Fruit fly (Drosophila melanogaster): Measurements from ENCODE around the gene sl.

The sl gene

dm6 chrX:16371923-16372322 lies 21.8 kb downstream of the sl start:
- no peak for TF ChIP-seq CG6792 (GFP tag; optimal IDR thresholded peaks at IDR 0.05)
- TF ChIP-seq Met (GFP tag; optimal IDR thresholded peaks at IDR 0.05): peak; percentile 51
- TF ChIP-seq Eip78C (GFP tag): peak; percentile 85
- TF ChIP-seq CG15336 (GFP tag; IDR thresholded peaks at IDR 0.05): no peak
- TF ChIP-seq acj6 (GFP tag; optimal IDR thresholded peaks at IDR 0.05): peak; percentile 39
- TF ChIP-seq lz (GFP tag; optimal IDR thresholded peaks at IDR 0.05): peak; percentile 0
- TF ChIP-seq CG31627 (GFP tag; optimal IDR thresholded peaks at IDR 0.05): no peak
- peak; percentile 53 for TF ChIP-seq topi (GFP tag; optimal IDR thresholded peaks at IDR 0.05)
- TF ChIP-seq Sox102F (GFP tag; optimal IDR thresholded peaks at IDR 0.05): peak; percentile 54
- TF ChIP-seq CG10631 (GFP tag; optimal IDR thresholded peaks at IDR 0.05): peak; percentile 46
- TF ChIP-seq CG3032 (tag; optimal IDR thresholded peaks at IDR 0.05): peak; percentile 27
- no peak for TF ChIP-seq CG6854 (GFP tag; optimal IDR thresholded peaks at IDR 0.05)
- no peak for TF ChIP-seq CG11762 (GFP tag; optimal IDR thresholded peaks at IDR 0.05; ENCODE audit: insufficient read depth)
- TF ChIP-seq Sox14 (GFP tag; optimal IDR thresholded peaks at IDR 0.05): peak; percentile 23
- peak; percentile 5 for TF ChIP-seq cyc (GFP tag; optimal IDR thresholded peaks at IDR 0.05)
- peak; percentile 46 for TF ChIP-seq Hr4 (GFP tag; optimal IDR thresholded peaks at IDR 0.05)
- peak; percentile 29 for TF ChIP-seq esn (GFP tag; optimal IDR thresholded peaks at IDR 0.05)
- peak; percentile 34 for TF ChIP-seq CG4318 (GFP tag; optimal IDR thresholded peaks at IDR 0.05)

DNA sequence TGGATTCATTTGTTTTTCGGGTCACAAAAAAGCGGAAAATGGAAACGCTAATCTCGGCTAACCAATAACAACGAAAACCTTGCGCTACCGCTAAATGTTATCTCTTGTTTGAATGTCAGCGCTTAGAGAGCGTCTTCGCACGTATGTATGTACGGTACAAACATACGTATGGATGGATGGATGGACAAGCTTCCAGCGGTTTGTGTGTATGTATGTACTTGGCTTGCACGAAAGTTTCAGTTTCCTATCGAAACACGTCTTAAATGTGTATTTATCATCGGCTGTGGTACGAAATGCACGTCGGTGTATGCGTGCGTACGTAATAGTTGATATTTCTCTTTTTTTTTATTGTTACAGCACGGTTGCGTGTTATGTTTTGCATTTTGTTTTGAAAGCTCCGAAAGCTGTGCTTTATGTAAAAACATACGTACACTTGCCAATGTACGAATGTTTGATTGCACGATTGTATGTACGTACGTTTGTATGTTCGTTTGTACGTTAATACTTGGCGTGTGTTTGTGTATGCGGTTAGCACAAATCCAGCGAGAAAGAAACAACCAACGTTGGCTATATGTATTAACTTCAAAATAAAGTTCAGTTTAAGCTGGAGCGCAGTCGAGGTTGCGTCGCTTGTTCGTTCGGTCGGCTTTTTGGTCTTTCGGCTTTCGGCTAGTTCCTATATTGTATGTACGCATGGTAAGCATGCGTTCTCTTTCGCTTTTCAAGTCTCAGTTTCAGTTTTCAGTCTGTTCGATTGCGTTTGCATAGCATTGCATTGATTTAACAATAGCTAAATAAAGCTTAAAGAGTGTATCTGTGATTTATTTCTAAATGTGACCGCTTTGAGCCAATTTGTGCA lies 22.6 kb downstream of the sl start, which contains the start of gene Fur2:
Gene Fur2, plus strand, starts transcription at position 595 of the 859 bp plus-strand sequence.
- peak; percentile 25 for TF ChIP-seq CG6808 (GFP tag; optimal IDR thresholded peaks at IDR 0.05)
- TF ChIP-seq acj6 (GFP tag; optimal IDR thresholded peaks at IDR 0.05): no peak
- peak; percentile 46 to 83 for TF ChIP-seq ss (GFP tag; optimal IDR thresholded peaks at IDR 0.05)
- TF ChIP-seq Eip78C (GFP tag): no peak
- peak; percentile 50; the same call in 1 of the 3 replicates for TF ChIP-seq CG8119 (GFP tag; IDR thresholded peaks at IDR 0.05)
- TF ChIP-seq Eip93F (GFP tag; optimal IDR thresholded peaks at IDR 0.05): no peak
- no peak for TF ChIP-seq eg (GFP tag; IDR thresholded peaks at IDR 0.05)
- no peak for TF ChIP-seq dac (GFP tag; optimal IDR thresholded peaks at IDR 0.05)
- TF ChIP-seq CG6276 (GFP tag; optimal IDR thresholded peaks at IDR 0.05): peak; percentile 61
- TF ChIP-seq CG1621 (tag; optimal IDR thresholded peaks at IDR 0.05): no peak
- peak; percentile 61 for TF ChIP-seq vri (GFP tag; optimal IDR thresholded peaks at IDR 0.05)
- no peak for TF ChIP-seq Ets96B (tag; optimal IDR thresholded peaks at IDR 0.05)
- no peak for TF ChIP-seq CG3919 (GFP tag; optimal IDR thresholded peaks at IDR 0.05)
- no peak for TF ChIP-seq CG6163 (GFP tag; IDR thresholded peaks at IDR 0.05)
- TF ChIP-seq CG15336 (GFP tag; IDR thresholded peaks at IDR 0.05): peak; percentile 37; the same call in 1 of the 2 replicates
- TF ChIP-seq Sox102F (GFP tag; optimal IDR thresholded peaks at IDR 0.05): no peak
- no peak for TF ChIP-seq CG16779 (tag; optimal IDR thresholded peaks at IDR 0.05)

DNA sequence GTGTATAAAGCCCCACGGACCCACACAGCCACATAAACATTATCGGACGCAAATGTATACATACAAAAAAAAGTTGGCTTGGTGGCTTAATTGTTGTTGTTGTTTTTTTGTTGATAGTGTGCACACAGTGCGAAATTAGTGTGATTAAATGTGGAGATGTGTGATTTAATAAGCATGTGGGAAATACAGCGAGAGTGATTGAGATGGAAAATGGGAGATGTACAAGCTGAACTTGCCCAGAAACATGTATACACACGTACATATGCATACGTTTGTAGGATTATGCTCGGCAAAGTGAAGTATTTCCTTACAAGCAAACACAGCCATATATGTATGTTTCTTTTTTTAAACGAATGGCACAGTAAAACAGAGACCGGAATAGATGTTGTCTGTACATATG lies 23.4 kb downstream of the sl start:
- TF ChIP-seq CG3032 (tag; optimal IDR thresholded peaks at IDR 0.05) (peak; percentile 28), Gug (GFP tag; IDR thresholded peaks at IDR 0.05) (0 out of 2 replicates have a peak, but pooled peaks have one; percentile 19), Hr4 (GFP tag; optimal IDR thresholded peaks at IDR 0.05) (peak; percentile 39), CG10631 (GFP tag; optimal IDR thresholded peaks at IDR 0.05) (no peak), Lpt (GFP tag; optimal IDR thresholded peaks at IDR 0.05) (peak; percentile 63), dac (GFP tag; optimal IDR thresholded peaks at IDR 0.05) (peak; percentile 39), CG15336 (GFP tag; IDR thresholded peaks at IDR 0.05) (peak; percentile 66), CG6276 (GFP tag; optimal IDR thresholded peaks at IDR 0.05) (no peak), esn (GFP tag; optimal IDR thresholded peaks at IDR 0.05) (peak; percentile 16), vri (GFP tag; optimal IDR thresholded peaks at IDR 0.05) (peak; percentile 5), CG32006 (GFP tag; optimal IDR thresholded peaks at IDR 0.05) (no peak), topi (GFP tag; optimal IDR thresholded peaks at IDR 0.05) (no peak), Eip78C (GFP tag) (peak; percentile 79), CG16779 (tag; optimal IDR thresholded peaks at IDR 0.05) (no peak), CG34406 (GFP tag; optimal IDR thresholded peaks at IDR 0.05) (no peak), CG10669 (GFP tag; optimal IDR thresholded peaks at IDR 0.05) (no peak), CG31627 (GFP tag; optimal IDR thresholded peaks at IDR 0.05) (no peak), Hr39 (GFP tag; optimal IDR thresholded peaks at IDR 0.05) (no peak), spab (GFP tag; optimal IDR thresholded peaks at IDR 0.05) (no peak), Ets96B (tag; optimal IDR thresholded peaks at IDR 0.05) (peak; percentile 40), Sox14 (GFP tag; optimal IDR thresholded peaks at IDR 0.05) (no peak), CG8632 (GFP tag; optimal IDR thresholded peaks at IDR 0.05) (no peak), achi (GFP tag; optimal IDR thresholded peaks at IDR 0.05) (no peak), CG6808 (GFP tag; optimal IDR thresholded peaks at IDR 0.05) (no peak), Eip75B (GFP tag; optimal IDR thresholded peaks at IDR 0.05) (no peak), CG11762 (GFP tag; optimal IDR thresholded peaks at IDR 0.05; ENCODE audit: insufficient read depth) (no peak), CG8119 (GFP tag; IDR thresholded peaks at IDR 0.05) (peak; percentile 45; the same call in 1 of the 3 replicates)

Data from whole organism, prepupa.